Comparison of ENCODE assay signal across 1 fruit fly cellular context in genomic region chr2L:19987875-19988665, dm6.
TF ChIP-seq lines count a peak whose summit lies in the region.

No protein-coding gene starts in this region.

TF ChIP-seq in whole organism, prepupa, 60 proteins besides CTCF, POLR2A, EP300 and RAD21 (continued from another document):
- TF ChIP-seq spab (GFP tag; optimal IDR thresholded peaks at IDR 0.05; lab: Kevin White, UChicago) (no peak), CG6276 (GFP tag; optimal IDR thresholded peaks at IDR 0.05; lab: Kevin White, UChicago) (no peak), CG16779 (tag; optimal IDR thresholded peaks at IDR 0.05; lab: Kevin White, UChicago) (no peak), fkh (GFP tag; optimal IDR thresholded peaks at IDR 0.05; lab: Kevin White, UChicago) (peak; percentile 43), Gug (GFP tag; IDR thresholded peaks at IDR 0.05; lab: Robert Waterston, UW) (no peak), CG10669 (GFP tag; optimal IDR thresholded peaks at IDR 0.05; lab: Kevin White, UChicago) (no peak), topi (GFP tag; optimal IDR thresholded peaks at IDR 0.05; lab: Kevin White, UChicago) (no peak), Sox14 (GFP tag; optimal IDR thresholded peaks at IDR 0.05; lab: Kevin White, UChicago) (no peak), Lpt (GFP tag; optimal IDR thresholded peaks at IDR 0.05; lab: Kevin White, UChicago) (no peak), salr (GFP tag; optimal IDR thresholded peaks at IDR 0.05; lab: Kevin White, UChicago) (no peak), pdm3 (GFP tag; optimal IDR thresholded peaks at IDR 0.05; lab: Kevin White, UChicago) (peak; percentile 18), acj6 (GFP tag; optimal IDR thresholded peaks at IDR 0.05; lab: Kevin White, UChicago) (peak; percentile 18), CG8319 (GFP tag; optimal IDR thresholded peaks at IDR 0.05; lab: Kevin White, UChicago) (no peak), CG8119 (GFP tag; IDR thresholded peaks at IDR 0.05; lab: Robert Waterston, UW) (no peak), dac (GFP tag; optimal IDR thresholded peaks at IDR 0.05; lab: Kevin White, UChicago) (no peak), lz (GFP tag; optimal IDR thresholded peaks at IDR 0.05; lab: Kevin White, UChicago) (no peak), Met (GFP tag; optimal IDR thresholded peaks at IDR 0.05; lab: Kevin White, UChicago) (no peak), CG31627 (GFP tag; optimal IDR thresholded peaks at IDR 0.05; lab: Kevin White, UChicago) (peak; percentile 5), fd59A (GFP tag; optimal IDR thresholded peaks at IDR 0.05; lab: Kevin White, UChicago) (no peak), CG9139 (GFP tag; optimal IDR thresholded peaks at IDR 0.05; lab: Kevin White, UChicago) (no peak), net (GFP tag; optimal IDR thresholded peaks at IDR 0.05; lab: Kevin White, UChicago) (no peak), CG15336 (GFP tag; IDR thresholded peaks at IDR 0.05; lab: Robert Waterston, UW) (no peak), Eip75B (GFP tag; optimal IDR thresholded peaks at IDR 0.05; lab: Kevin White, UChicago) (no peak), CG6163 (GFP tag; IDR thresholded peaks at IDR 0.05; lab: Robert Waterston, UW) (no peak), CG6792 (GFP tag; optimal IDR thresholded peaks at IDR 0.05; lab: Kevin White, UChicago) (no peak)
